Fruit fly (Drosophila melanogaster): Measurements from ENCODE around the gene dl.
A peak's percentile ranks its signal among the peaks of the same experiment; 100 is the strongest.

Gene dl

DNA sequence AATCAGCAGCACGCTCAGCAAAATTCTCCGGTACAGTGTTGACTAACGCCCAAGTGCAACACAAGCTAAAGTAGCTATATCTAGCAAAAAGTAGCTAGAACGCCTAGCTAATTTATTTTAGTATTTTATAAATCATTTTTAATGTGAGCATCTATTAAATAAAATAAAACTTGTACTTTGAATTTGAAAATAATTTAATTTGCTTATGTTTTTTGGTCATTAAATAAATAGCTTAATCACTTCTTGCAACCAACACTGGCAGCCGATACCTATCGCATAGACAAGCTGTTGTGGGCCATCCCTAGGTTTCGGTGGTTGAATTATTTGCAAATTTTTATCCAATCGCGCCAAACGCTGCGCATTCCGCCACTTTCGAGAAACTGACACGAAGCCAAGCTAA is 39.8 kb downstream of the dl start, which contains the start of the genes Polr2J and CG15141 (continued):
- TF ChIP-seq luna (GFP tag; optimal IDR thresholded peaks at IDR 0.05): no peak
- peak; percentile 95 for TF ChIP-seq CG9932 (GFP tag; IDR thresholded peaks at IDR 0.05)
- peak; percentile 71; the same call in 2 of the 3 replicates for TF ChIP-seq CG6175 (GFP tag; IDR thresholded peaks at IDR 0.05)
- TF ChIP-seq pfk (GFP tag; optimal IDR thresholded peaks at IDR 0.05): no peak
- TF ChIP-seq Adf1 (GFP tag; IDR thresholded peaks at IDR 0.05): peak; percentile 69
- no peak for TF ChIP-seq CG7839 (tag; optimal IDR thresholded peaks at IDR 0.05)
- peak; percentile 99 for TF ChIP-seq CG10267 (tag; optimal IDR thresholded peaks at IDR 0.05)
- peak; percentile 68 for TF ChIP-seq bbx (GFP tag; IDR thresholded peaks at IDR 0.05; ENCODE audit: partially characterized antibody)
- TF ChIP-seq Side (GFP tag; optimal IDR thresholded peaks at IDR 0.05): no peak
- TF ChIP-seq inv (GFP tag; IDR thresholded peaks at IDR 0.05; ENCODE audit: partially characterized antibody): peak; percentile 82
- TF ChIP-seq CG3163 (GFP tag; optimal IDR thresholded peaks at IDR 0.05): peak; percentile 38
- peak; percentile 69 for TF ChIP-seq CG4854 (GFP tag; optimal IDR thresholded peaks at IDR 0.05)
- TF ChIP-seq Blimp-1 (GFP tag; optimal IDR thresholded peaks at IDR 0.05): peak; percentile 78
- no peak for TF ChIP-seq Hmr (GFP tag; optimal IDR thresholded peaks at IDR 0.05)
- TF ChIP-seq gro (GFP tag; optimal IDR thresholded peaks at IDR 0.05): peak; percentile 23
- peak; percentile 90 for TF ChIP-seq CG2712 (tag; optimal IDR thresholded peaks at IDR 0.05)
- TF ChIP-seq Ravus (GFP tag; IDR thresholded peaks at IDR 0.05): peak; percentile 65
- TF ChIP-seq CG3407 (GFP tag; optimal IDR thresholded peaks at IDR 0.05): peak; percentile 68
- no peak for TF ChIP-seq usp (GFP tag; optimal IDR thresholded peaks at IDR 0.05)
- TF ChIP-seq Dad (GFP tag; optimal IDR thresholded peaks at IDR 0.05): peak; percentile 87
- no peak for TF ChIP-seq CG33557 (GFP tag; optimal IDR thresholded peaks at IDR 0.05)
- TF ChIP-seq CG11085 (GFP tag; IDR thresholded peaks at IDR 0.05): peak; percentile 81
- peak; percentile 89 for TF ChIP-seq unc-4 (GFP tag; IDR thresholded peaks at IDR 0.05; ENCODE audit: partially characterized antibody)
- no peak for TF ChIP-seq Trl (optimal IDR thresholded peaks at IDR 0.05)
- TF ChIP-seq Trl (GFP tag; optimal IDR thresholded peaks at IDR 0.05): peak; percentile 67
- TF ChIP-seq CG16863 (GFP tag; optimal IDR thresholded peaks at IDR 0.05): peak; percentile 78
- TF ChIP-seq Oaz (GFP tag; IDR thresholded peaks at IDR 0.05): peak; percentile 56; the same call in 1 of the 2 replicates
- no peak for TF ChIP-seq Fer1 (GFP tag; optimal IDR thresholded peaks at IDR 0.05)
- TF ChIP-seq bab2 (GFP tag; optimal IDR thresholded peaks at IDR 0.05): peak; percentile 81
- peak; percentile 91 for TF ChIP-seq CG11456 (GFP tag; IDR thresholded peaks at IDR 0.05)
- peak; percentile 46 for TF ChIP-seq CG10274 (GFP tag; optimal IDR thresholded peaks at IDR 0.05)
- no peak for TF ChIP-seq hth (optimal IDR thresholded peaks at IDR 0.05)
- peak; percentile 80 for TF ChIP-seq rib (GFP tag; IDR thresholded peaks at IDR 0.05)
- TF ChIP-seq wdn (GFP tag; IDR thresholded peaks at IDR 0.05): peak; percentile 82
- TF ChIP-seq seq (GFP tag; IDR thresholded peaks at IDR 0.05): peak; percentile 40
- TF ChIP-seq CG13624 (GFP tag; optimal IDR thresholded peaks at IDR 0.05): peak; percentile 78
- TF ChIP-seq disco-r (GFP tag; optimal IDR thresholded peaks at IDR 0.05): no peak
- peak; percentile 84 for TF ChIP-seq HLH3B (GFP tag; IDR thresholded peaks at IDR 0.05)
- peak; percentile 44 for TF ChIP-seq btn (GFP tag; optimal IDR thresholded peaks at IDR 0.05)
- TF ChIP-seq CG5245 (GFP tag; optimal IDR thresholded peaks at IDR 0.05): peak; percentile 45
- no peak for TF ChIP-seq CG12071 (GFP tag; optimal IDR thresholded peaks at IDR 0.05)
- no peak for TF ChIP-seq sima (GFP tag; optimal IDR thresholded peaks at IDR 0.05)
- peak in 1 of 2 experiments; percentile 49 for TF ChIP-seq insv (GFP tag; optimal IDR thresholded peaks at IDR 0.05)
- peak; percentile 79 for TF ChIP-seq az2 (GFP tag; optimal IDR thresholded peaks at IDR 0.05)
- TF ChIP-seq lov (optimal IDR thresholded peaks at IDR 0.05): no peak
- 0 out of 3 replicates have a peak, but pooled peaks have one; percentile 63 for TF ChIP-seq lov (GFP tag; IDR thresholded peaks at IDR 0.05)
- TF ChIP-seq wor (GFP tag; IDR thresholded peaks at IDR 0.05): peak; percentile 80
- peak; percentile 86 for TF ChIP-seq ranshi (GFP tag; IDR thresholded peaks at IDR 0.05)
- peak; percentile 21 for TF ChIP-seq CG12744 (GFP tag; optimal IDR thresholded peaks at IDR 0.05)
- peak; percentile 54 for TF ChIP-seq Antp (GFP tag; optimal IDR thresholded peaks at IDR 0.05)
- no peak for TF ChIP-seq toy (GFP tag; IDR thresholded peaks at IDR 0.05)
- TF ChIP-seq crol (GFP tag; IDR thresholded peaks at IDR 0.05): no peak
- TF ChIP-seq nau (GFP tag; optimal IDR thresholded peaks at IDR 0.05): no peak
